Worm (Caenorhabditis elegans) whole organism, L4 larva: ENCODE data around the gene ddl-1.
A peak's percentile ranks its signal among the peaks of the same experiment; 100 is the strongest.

Source experiments
- F49E8.2 ChIP-seq: sonication (generic microtip); optimal IDR thresholded peaks from 2 replicates; lab custom pipeline; 2016; ENCODE audit warnings: missing compliant biosample characterization, mild to moderate bottlenecking, missing genetic modification characterization, borderline replicate concordance
- T20F7.1 ChIP-seq: fragments of 200-800 bp; sonication (Bioruptor generic); optimal IDR thresholded peaks from 2 replicates; lab custom pipeline; 2018; ENCODE audit warnings: mild to moderate bottlenecking, missing genetic modification characterization, missing compliant biosample characterization
- T26A8.4 ChIP-seq: fragments of 200-800 bp; sonication (Bioruptor generic); IDR thresholded peaks from 2 replicates; pipeline ENCODE4 v1.3.6; 2022; ENCODE audit warnings: missing genetic modification characterization, missing compliant biosample characterization
- ZK337.2 ChIP-seq: fragments of 200-800 bp; sonication (Bioruptor generic); IDR thresholded peaks from 2 replicates; pipeline ENCODE4 v1.3.6; 2022; ENCODE audit warnings: missing genetic modification reagents, missing genetic modification characterization, missing compliant biosample characterization
- ZK546.5 ChIP-seq, 2 experiments: sonication (generic microtip); optimal IDR thresholded peaks; 2 replicates each; lab custom pipeline; 2017; ENCODE audit warnings: missing biosample characterization in 2 of 2, missing genetic modification characterization in 2 of 2
- arid-1 ChIP-seq: fragments of 200-800 bp; sonication (Bioruptor generic); conservative IDR thresholded peaks from 2 replicates; pipeline ENCODE4 v1.3.6; 2022; ENCODE audit warnings: missing genetic modification reagents, missing genetic modification characterization, missing compliant biosample characterization
- ctbp-1 ChIP-seq: fragments of 200-800 bp; sonication (Bioruptor generic); IDR thresholded peaks from 2 replicates; pipeline ENCODE4 v1.3.6; 2022; ENCODE audit warnings: missing genetic modification reagents, missing genetic modification characterization, missing compliant biosample characterization
- daf-12 ChIP-seq: fragments of 150-350 bp; optimal IDR thresholded peaks from 2 replicates; lab custom pipeline; 2014; ENCODE audit warnings: missing biosample characterization, missing genetic modification reagents, missing genetic modification characterization
- daf-16 ChIP-seq, 3 experiments: sonication (generic microtip); optimal IDR thresholded peaks; 2 replicates each; lab custom pipeline; 2016 to 2017; ENCODE audit warnings: missing genetic modification characterization in 3 of 3, missing genetic modification reagents in 3 of 3, mild to moderate bottlenecking in 2 of 3, missing compliant biosample characterization in 2 of 3, missing biosample characterization in 1 of 3, moderate library complexity in 1 of 3
- daf-8 ChIP-seq: fragments of 200-800 bp; sonication (Bioruptor generic); IDR thresholded peaks from 2 replicates; pipeline ENCODE4 v1.3.6; 2022; ENCODE audit warnings: missing genetic modification characterization, missing compliant biosample characterization
- dmd-6 ChIP-seq: fragments of 200-800 bp; sonication (Bioruptor generic); IDR thresholded peaks from 2 replicates; pipeline ENCODE4 v1.3.6; 2022; ENCODE audit warnings: missing genetic modification reagents, missing genetic modification characterization, missing compliant biosample characterization
- dmd-9 ChIP-seq: fragments of 200-800 bp; sonication (Bioruptor generic); IDR thresholded peaks from 2 replicates; pipeline ENCODE4 v1.3.6; 2022; ENCODE audit warnings: missing genetic modification reagents, missing genetic modification characterization, missing compliant biosample characterization
- dpl-1 ChIP-seq: fragments of 150-350 bp; optimal IDR thresholded peaks from 2 replicates; lab custom pipeline; 2014; ENCODE audit warnings: missing biosample characterization, missing genetic modification reagents, missing genetic modification characterization
- duxl-1 ChIP-seq: sonication (generic microtip); optimal IDR thresholded peaks from 2 replicates; lab custom pipeline; 2016; ENCODE audit warnings: mild to moderate bottlenecking, missing genetic modification characterization, moderate library complexity, missing compliant biosample characterization; ENCODE audit not compliant: poor library complexity
- dve-1 ChIP-seq: sonication (generic microtip); optimal IDR thresholded peaks from 2 replicates; lab custom pipeline; 2017; ENCODE audit warnings: antibody characterized with exemption, mild to moderate bottlenecking, missing genetic modification characterization, missing compliant biosample characterization; ENCODE audit not compliant: insufficient read depth
- egl-27 ChIP-seq: sonication (generic microtip); optimal IDR thresholded peaks from 3 replicates; lab custom pipeline; 2017; ENCODE audit warnings: missing biosample characterization, missing genetic modification reagents, missing genetic modification characterization
- egl-43 ChIP-seq: fragments of 200-800 bp; sonication (Bioruptor generic); IDR thresholded peaks from 2 replicates; pipeline ENCODE4 v1.3.6; 2022; ENCODE audit warnings: missing genetic modification reagents, missing genetic modification characterization, missing compliant biosample characterization
- hlh-11 ChIP-seq: fragments of 200-800 bp; sonication (Bioruptor generic); optimal IDR thresholded peaks from 2 replicates; lab custom pipeline; 2018; ENCODE audit warnings: mild to moderate bottlenecking, missing genetic modification characterization, missing compliant biosample characterization
- hlh-30 ChIP-seq: sonication (generic microtip); optimal IDR thresholded peaks from 2 replicates; lab custom pipeline; 2017; ENCODE audit warnings: antibody characterized with exemption, mild to moderate bottlenecking, missing genetic modification characterization, missing compliant biosample characterization; ENCODE audit not compliant: insufficient read depth
- lin-1 ChIP-seq: fragments of 200-800 bp; sonication (Bioruptor generic); IDR thresholded peaks from 2 replicates; pipeline ENCODE4 v1.3.6; 2022; ENCODE audit warnings: missing genetic modification reagents, missing genetic modification characterization, missing compliant biosample characterization
- lin-13 ChIP-seq: fragments of 150-350 bp; optimal IDR thresholded peaks from 2 replicates; lab custom pipeline; 2014; ENCODE audit warnings: missing biosample characterization, missing genetic modification reagents, missing genetic modification characterization
- lin-29 ChIP-seq: fragments of 200-800 bp; sonication (Bioruptor generic); IDR thresholded peaks from 2 replicates; pipeline ENCODE4 v1.3.6; 2022; ENCODE audit warnings: missing genetic modification reagents, missing genetic modification characterization, missing compliant biosample characterization
- lin-38 ChIP-seq: fragments of 200-800 bp; sonication (Bioruptor generic); IDR thresholded peaks from 2 replicates; pipeline ENCODE4 v1.3.6; 2022; ENCODE audit warnings: missing genetic modification reagents, missing genetic modification characterization, missing compliant biosample characterization
- lin-39 ChIP-seq: fragments of 150-350 bp; optimal IDR thresholded peaks from 2 replicates; lab custom pipeline; 2014; ENCODE audit warnings: missing biosample characterization, missing genetic modification reagents, missing genetic modification characterization
- madf-5 ChIP-seq, 2 experiments: fragments of 200-800 bp; sonication (Bioruptor generic); IDR thresholded peaks; 2 replicates each; pipeline ENCODE4 v1.3.6; 2022; ENCODE audit warnings: missing compliant biosample characterization in 2 of 2, missing genetic modification characterization in 2 of 2
- madf-9 ChIP-seq: fragments of 200-800 bp; sonication (Bioruptor generic); conservative IDR thresholded peaks from 2 replicates; pipeline ENCODE4 v1.3.6; 2022; ENCODE audit warnings: missing genetic modification reagents, missing genetic modification characterization, missing compliant biosample characterization
- mdt-29 ChIP-seq: fragments of 200-800 bp; sonication (Bioruptor generic); IDR thresholded peaks from 2 replicates; pipeline ENCODE4 v1.3.6; 2022; ENCODE audit warnings: missing genetic modification reagents, missing genetic modification characterization, missing compliant biosample characterization
- mes-2 ChIP-seq: sonication (generic microtip); optimal IDR thresholded peaks from 2 replicates; lab custom pipeline; 2016; ENCODE audit warnings: missing genotype, mild to moderate bottlenecking, missing genetic modification characterization, missing compliant biosample characterization; ENCODE audit not compliant: poor library complexity, severe bottlenecking
- mxl-3 ChIP-seq: fragments of 200-800 bp; sonication (Bioruptor generic); optimal IDR thresholded peaks from 2 replicates; lab custom pipeline; 2018; ENCODE audit warnings: mild to moderate bottlenecking, missing genetic modification characterization, missing compliant biosample characterization
- nhr-10 ChIP-seq: fragments of 150-350 bp; optimal IDR thresholded peaks from 2 replicates; lab custom pipeline; 2014; ENCODE audit warnings: missing biosample characterization, missing genetic modification characterization
- nhr-28 ChIP-seq: fragments of 150-350 bp; optimal IDR thresholded peaks from 2 replicates; lab custom pipeline; 2014; ENCODE audit warnings: missing biosample characterization, missing genetic modification characterization
- nhr-41 ChIP-seq: fragments of 200-800 bp; sonication (Bioruptor generic); IDR thresholded peaks from 2 replicates; pipeline ENCODE4 v1.3.6; 2022; ENCODE audit warnings: missing genetic modification reagents, missing genetic modification characterization, missing compliant biosample characterization
- nhr-76 ChIP-seq: fragments of 150-350 bp; optimal IDR thresholded peaks from 2 replicates; lab custom pipeline; 2014; ENCODE audit warnings: missing biosample characterization, missing genetic modification characterization
- pha-4 ChIP-seq, 2 experiments: fragments of 150-350 bp in 1 of 2; fragments of 200-800 bp in 1 of 2; sonication (Bioruptor generic) in 1 of 2; IDR thresholded peaks in 1 of 2; optimal IDR thresholded peaks in 1 of 2; 2 replicates each; pipeline versions ENCODE4 v1.3.6 to Lab custom; 2014 to 2022; ENCODE audit warnings: missing genetic modification characterization in 2 of 2, missing genetic modification reagents in 2 of 2, missing biosample characterization in 1 of 2, missing compliant biosample characterization in 1 of 2
- php-3 ChIP-seq: fragments of 200-800 bp; sonication (Bioruptor generic); IDR thresholded peaks from 2 replicates; pipeline ENCODE4 v1.3.6; 2022; ENCODE audit warnings: missing genetic modification reagents, missing genetic modification characterization, missing compliant biosample characterization
- rbr-2 ChIP-seq: sonication (generic microtip); optimal IDR thresholded peaks from 2 replicates; lab custom pipeline; 2016; ENCODE audit warnings: missing genotype, missing genetic modification characterization, missing compliant biosample characterization
- saeg-2 ChIP-seq: fragments of 200-800 bp; sonication (Bioruptor generic); IDR thresholded peaks from 2 replicates; pipeline ENCODE4 v1.3.6; 2022; ENCODE audit warnings: missing genetic modification reagents, missing genetic modification characterization, missing compliant biosample characterization
- set-16 ChIP-seq: fragments of 200-800 bp; sonication (Bioruptor generic); IDR thresholded peaks from 2 replicates; pipeline ENCODE4 v1.3.6; 2022; ENCODE audit warnings: missing genetic modification reagents, missing genetic modification characterization, missing compliant biosample characterization
- skn-1 ChIP-seq: fragments of 150-350 bp; optimal IDR thresholded peaks from 2 replicates; lab custom pipeline; 2014; ENCODE audit warnings: missing biosample characterization, missing genetic modification characterization
- snpc-1.2 ChIP-seq: fragments of 200-800 bp; sonication (Bioruptor generic); IDR thresholded peaks from 2 replicates; pipeline ENCODE4 v1.3.6; 2022; ENCODE audit warnings: missing genetic modification reagents, missing genetic modification characterization, missing compliant biosample characterization
- snpc-4 ChIP-seq: fragments of 150-350 bp; optimal IDR thresholded peaks from 2 replicates; lab custom pipeline; 2014; ENCODE audit warnings: missing biosample characterization, missing genetic modification characterization
- spr-1 ChIP-seq: sonication (generic microtip); optimal IDR thresholded peaks from 2 replicates; lab custom pipeline; 2016; ENCODE audit warnings: mild to moderate bottlenecking, missing genetic modification characterization, missing compliant biosample characterization
- tag-97 ChIP-seq: fragments of 200-800 bp; sonication (Bioruptor generic); IDR thresholded peaks from 2 replicates; pipeline ENCODE4 v1.3.6; 2022; ENCODE audit warnings: missing genetic modification characterization, missing compliant biosample characterization
- unc-39 ChIP-seq: sonication (generic microtip); optimal IDR thresholded peaks from 2 replicates; lab custom pipeline; 2017; ENCODE audit warnings: missing biosample characterization, missing genetic modification characterization
- vab-7 ChIP-seq: fragments of 200-800 bp; sonication (Bioruptor generic); IDR thresholded peaks from 2 replicates; pipeline ENCODE4 v1.3.6; 2022; ENCODE audit warnings: missing genetic modification reagents, missing genetic modification characterization, missing compliant biosample characterization
- zip-11 ChIP-seq: fragments of 200-800 bp; sonication (Bioruptor generic); IDR thresholded peaks from 2 replicates; pipeline ENCODE4 v1.3.6; 2022; ENCODE audit warnings: missing genetic modification characterization, missing compliant biosample characterization
- zip-2 ChIP-seq: fragments of 150-350 bp; optimal IDR thresholded peaks from 2 replicates; lab custom pipeline; 2014; ENCODE audit warnings: missing biosample characterization, missing genetic modification characterization
- ztf-7 ChIP-seq: fragments of 150-350 bp; optimal IDR thresholded peaks from 2 replicates; lab custom pipeline; 2014; ENCODE audit warnings: missing biosample characterization, missing genetic modification characterization

ddl-1 gene

ce11 chrII:5599326-5600044 is 48.7 kb downstream of the ddl-1 start, which contains the start of gene C17G10.10 (continued):
- TF ChIP-seq vab-7 (GFP tag; lab: Robert Waterston, UW) (no peak), zip-11 (no peak), nhr-76 (tag; lab: Kevin White, UChicago) (no peak), mdt-29 (GFP tag; lab: Robert Waterston, UW) (no peak), snpc-1.2 (GFP tag; lab: Robert Waterston, UW) (peak; percentile 75), mes-2 (peak; percentile 86), ctbp-1 (GFP tag; lab: Robert Waterston, UW) (no peak), pha-4 (GFP tag; IDR thresholded peaks at IDR 0.05; lab: Robert Waterston, UW) (peak; percentile 50), pha-4 (tag; optimal IDR thresholded peaks at IDR 0.05; lab: Kevin White, UChicago) (peak; percentile 6), lin-29 (GFP tag; lab: Robert Waterston, UW) (no peak), duxl-1 (peak; percentile 78), daf-16 (GFP tag; optimal IDR thresholded peaks at IDR 0.05; lab: Kevin White, UChicago) (peak; percentile 35 to 79), daf-16 (tag; optimal IDR thresholded peaks at IDR 0.05; lab: Kevin White, UChicago) (peak; percentile 82), set-16 (GFP tag; lab: Robert Waterston, UW) (no peak), daf-8 (GFP tag; lab: Robert Waterston, UW) (no peak), madf-5 (GFP tag; IDR thresholded peaks at IDR 0.05; lab: Robert Waterston, UW) (no peak), madf-9 (GFP tag; lab: Robert Waterston, UW) (no peak), skn-1 (tag; lab: Kevin White, UChicago) (no peak), mxl-3 (GFP tag; lab: Kevin White, UChicago) (peak; percentile 27), hlh-30 (peak; percentile 82), spr-1 (tag; lab: Kevin White, UChicago) (peak; percentile 76), egl-27 (tag; lab: Kevin White, UChicago) (no peak), snpc-4 (peak; percentile 93), rbr-2 (peak; percentile 67), unc-39 (tag; lab: Kevin White, UChicago) (no peak), F49E8.2 (tag; lab: Kevin White, UChicago) (peak; percentile 47), saeg-2 (GFP tag; lab: Robert Waterston, UW) (no peak), lin-1 (GFP tag; lab: Robert Waterston, UW) (peak; percentile 33; the same call in 1 of the 2 replicates), zip-2 (tag; lab: Kevin White, UChicago) (no peak), ZK546.5 (tag; optimal IDR thresholded peaks at IDR 0.05; lab: Kevin White, UChicago) (no peak), lin-39 (no peak), egl-43 (no peak), ztf-7 (tag; lab: Kevin White, UChicago) (peak; percentile 68), T20F7.1 (peak; percentile 62), tag-97 (GFP tag; lab: Robert Waterston, UW) (no peak), dpl-1 (GFP tag; lab: Kevin White, UChicago) (peak; percentile 36), dmd-6 (GFP tag; lab: Robert Waterston, UW) (peak; percentile 72), nhr-10 (tag; lab: Kevin White, UChicago) (no peak), arid-1 (GFP tag; lab: Robert Waterston, UW) (0 out of 2 replicates have a peak, but pooled peaks have one; percentile 44), dmd-9 (GFP tag; lab: Robert Waterston, UW) (0 out of 2 replicates have a peak, but pooled peaks have one; percentile 18), nhr-28 (tag; lab: Kevin White, UChicago) (peak; percentile 72), lin-38 (GFP tag; lab: Robert Waterston, UW) (peak; percentile 69), dve-1 (tag; lab: Kevin White, UChicago) (peak; percentile 89), hlh-11 (peak; percentile 76), ZK337.2 (GFP tag; lab: Robert Waterston, UW) (no peak), php-3 (GFP tag; lab: Robert Waterston, UW) (no peak), T26A8.4 (GFP tag; lab: Robert Waterston, UW) (peak; percentile 88; the same call in 1 of the 2 replicates), nhr-41 (GFP tag; lab: Robert Waterston, UW) (no peak), lin-13 (GFP tag; lab: Kevin White, UChicago) (peak; percentile 39), daf-12 (tag; lab: Kevin White, UChicago) (no peak)
